Worm (Caenorhabditis elegans) whole organism, mixed stage, embryonic: Measurements from ENCODE around the gene brc-2.

ENCODE experiments used
- elt-3 ChIP-seq: fragments of 150-350 bp; optimal IDR thresholded peaks from 2 replicates; lab custom pipeline; 2014; ENCODE audit warnings: missing biosample characterization, missing genetic modification characterization
- nhr-28 ChIP-seq: fragments of 150-350 bp; optimal IDR thresholded peaks from 2 replicates; lab custom pipeline; 2014; ENCODE audit warnings: missing biosample characterization, missing genetic modification characterization
- sem-2 ChIP-seq: fragments of 200-800 bp; sonication (Bioruptor generic); optimal IDR thresholded peaks from 2 replicates; lab custom pipeline; 2018; ENCODE audit warnings: mild to moderate bottlenecking, missing genetic modification characterization, missing compliant biosample characterization
- unc-62 ChIP-seq: fragments of 150-350 bp; optimal IDR thresholded peaks from 2 replicates; lab custom pipeline; 2014; ENCODE audit warnings: missing biosample characterization, missing genetic modification reagents, missing genetic modification characterization

ce11 chrIII:6904468-6904867, 1.6 kb upstream of the brc-2 start:
- TF ChIP-seq elt-3 (tag; lab: Kevin White, UChicago) (no peak), nhr-28 (tag; lab: Kevin White, UChicago) (no peak), sem-2 (GFP tag; lab: Kevin White, UChicago) (no peak), unc-62 (GFP tag; lab: Kevin White, UChicago) (no peak)
